Fruit fly (Drosophila melanogaster) whole organism, embryonic: Measurements from ENCODE around the gene isoQC.

Source experiments
- Aef1 ChIP-seq: fragments of 200-800 bp; sonication (Bioruptor generic); IDR thresholded peaks from 3 replicates; pipeline ENCODE4 v1.3.6; 2022; ENCODE audit warnings: missing biosample characterization, missing genetic modification characterization
- C15 ChIP-seq: fragments of 200-800 bp; sonication (Bioruptor generic); IDR thresholded peaks from 3 replicates; pipeline ENCODE4 v1.3.6; 2022; ENCODE audit warnings: missing biosample characterization, missing genetic modification characterization
- CG10543 ChIP-seq: fragments of 200-800 bp; sonication (Bioruptor generic); optimal IDR thresholded peaks from 3 replicates; lab custom pipeline; 2017; ENCODE audit warnings: missing biosample characterization, mild to moderate bottlenecking, missing genetic modification characterization, moderate library complexity
- CG11247 ChIP-seq: fragments of 200-800 bp; sonication (Bioruptor generic); IDR thresholded peaks from 2 replicates; pipeline ENCODE4 v1.3.6; 2022; ENCODE audit warnings: missing biosample characterization, missing genetic modification characterization
- CG11696 ChIP-seq: fragments of 200-800 bp; sonication (Bioruptor generic); IDR thresholded peaks from 2 replicates; pipeline ENCODE4 v1.3.6; 2022; ENCODE audit warnings: missing biosample characterization, missing genetic modification characterization
- CG13424 ChIP-seq: fragments of 200-800 bp; sonication (Bioruptor generic); optimal IDR thresholded peaks from 2 replicates; lab custom pipeline; 2019; ENCODE audit warnings: missing biosample characterization, mild to moderate bottlenecking, missing genetic modification characterization, moderate library complexity
- CG15269 ChIP-seq: fragments of 200-800 bp; sonication (Bioruptor generic); optimal IDR thresholded peaks from 2 replicates; lab custom pipeline; 2018; ENCODE audit warnings: missing biosample characterization, mild to moderate bottlenecking, missing genetic modification characterization, moderate library complexity
- CG1603 ChIP-seq: fragments of 200-800 bp; sonication (Bioruptor generic); optimal IDR thresholded peaks from 2 replicates; lab custom pipeline; 2019; ENCODE audit warnings: missing biosample characterization, mild to moderate bottlenecking, missing genetic modification characterization, moderate library complexity
- CG16779 ChIP-seq: fragments of 200-800 bp; sonication (Bioruptor generic); IDR thresholded peaks from 2 replicates; pipeline ENCODE4 v1.3.6; 2022; ENCODE audit warnings: missing biosample characterization, missing genetic modification characterization
- CG18619 ChIP-seq: fragments of 200-800 bp; sonication (Bioruptor generic); optimal IDR thresholded peaks from 3 replicates; lab custom pipeline; 2017; ENCODE audit warnings: missing biosample characterization, mild to moderate bottlenecking, missing genetic modification characterization
- CG30020 ChIP-seq: fragments of 200-800 bp; optimal IDR thresholded peaks from 2 replicates; lab custom pipeline; 2019; ENCODE audit warnings: missing biosample characterization, mild to moderate bottlenecking, missing genetic modification characterization, moderate library complexity
- CG3281 ChIP-seq: fragments of 200-800 bp; sonication (Bioruptor generic); optimal IDR thresholded peaks from 3 replicates; lab custom pipeline; 2017; ENCODE audit warnings: missing biosample characterization, mild to moderate bottlenecking, missing genetic modification characterization
- CG33557 ChIP-seq: fragments of 200-800 bp; sonication (Bioruptor generic); optimal IDR thresholded peaks from 2 replicates; lab custom pipeline; 2019; ENCODE audit warnings: missing biosample characterization, mild to moderate bottlenecking, missing genetic modification characterization, moderate library complexity
- CG34224 ChIP-seq: fragments of 200-800 bp; sonication (Bioruptor generic); IDR thresholded peaks from 3 replicates; pipeline ENCODE4 v1.3.6; 2022; ENCODE audit warnings: missing biosample characterization, missing genetic modification characterization; ENCODE audit not compliant: partially characterized antibody
- CG4424 ChIP-seq: fragments of 200-800 bp; sonication (Bioruptor generic); optimal IDR thresholded peaks from 3 replicates; lab custom pipeline; 2016; ENCODE audit warnings: missing biosample characterization, missing genetic modification characterization
- CG6272 ChIP-seq: fragments of 200-800 bp; sonication (Bioruptor generic); IDR thresholded peaks from 2 replicates; pipeline ENCODE4 v1.3.6; 2022; ENCODE audit warnings: missing biosample characterization, missing genetic modification characterization
- CHES-1-like ChIP-seq: fragments of 200-800 bp; sonication (Bioruptor generic); optimal IDR thresholded peaks from 2 replicates; lab custom pipeline; 2016; ENCODE audit warnings: missing biosample characterization, missing genetic modification characterization
- Dad ChIP-seq: fragments of 200-800 bp; sonication (Bioruptor generic); optimal IDR thresholded peaks from 3 replicates; lab custom pipeline; 2016; ENCODE audit warnings: missing biosample characterization, missing genetic modification characterization
- Dbx ChIP-seq: fragments of 200-800 bp; sonication (Bioruptor generic); IDR thresholded peaks from 3 replicates; pipeline ENCODE4 v1.3.6; 2022; ENCODE audit warnings: missing biosample characterization, missing genetic modification characterization
- Dek ChIP-seq: fragments of 200-800 bp; sonication (Bioruptor generic); optimal IDR thresholded peaks from 3 replicates; lab custom pipeline; 2019; ENCODE audit warnings: missing biosample characterization, mild to moderate bottlenecking, missing genetic modification characterization, moderate library complexity
- HHEX ChIP-seq: fragments of 200-800 bp; sonication (Bioruptor generic); optimal IDR thresholded peaks from 3 replicates; lab custom pipeline; 2017; ENCODE audit warnings: missing biosample characterization, mild to moderate bottlenecking, missing genetic modification characterization, missing genetic modification reagents
- HmgZ ChIP-seq: fragments of 200-800 bp; sonication (Bioruptor generic); optimal IDR thresholded peaks from 2 replicates; lab custom pipeline; 2018; ENCODE audit warnings: missing biosample characterization, mild to moderate bottlenecking, missing genetic modification characterization
- Hr51 ChIP-seq, 2 experiments: fragments of 200-800 bp; sonication (Bioruptor generic); optimal IDR thresholded peaks; 2 replicates in 1 of 2; 3 replicates in 1 of 2; lab custom pipeline; 2016 to 2018; ENCODE audit warnings: missing biosample characterization in 2 of 2, missing genetic modification characterization in 2 of 2, mild to moderate bottlenecking in 1 of 2, moderate library complexity in 1 of 2
- Lpt ChIP-seq: fragments of >200 bp; optimal IDR thresholded peaks from 2 replicates; lab custom pipeline; 2018; ENCODE audit warnings: missing biosample characterization, missing genetic modification characterization
- Meics ChIP-seq: fragments of 200-800 bp; sonication (Bioruptor generic); optimal IDR thresholded peaks from 2 replicates; lab custom pipeline; 2017; ENCODE audit warnings: missing biosample characterization, mild to moderate bottlenecking, missing genetic modification characterization
- NC2α ChIP-seq: fragments of 200-800 bp; sonication (Bioruptor generic); optimal IDR thresholded peaks from 2 replicates; lab custom pipeline; 2016; ENCODE audit warnings: missing biosample characterization, missing genetic modification characterization
- Poxn ChIP-seq: fragments of 200-800 bp; sonication (Bioruptor generic); IDR thresholded peaks from 2 replicates; pipeline ENCODE4 v1.3.6; 2022; ENCODE audit warnings: missing biosample characterization, missing genetic modification characterization
- Sin3A ChIP-seq: fragments of >200 bp; optimal IDR thresholded peaks from 2 replicates; lab custom pipeline; 2018
- Sox102F ChIP-seq: fragments of 200-800 bp; sonication (Bioruptor generic); optimal IDR thresholded peaks from 2 replicates; lab custom pipeline; 2018; ENCODE audit warnings: missing biosample characterization, mild to moderate bottlenecking, missing genetic modification characterization, moderate library complexity
- Trl ChIP-seq, 3 experiments: fragments of >200 bp in 2 of 3; fragments of 200-800 bp in 1 of 3; sonication (Bioruptor generic) in 1 of 3; optimal IDR thresholded peaks; 2 replicates in 1 of 3; 3 replicates in 2 of 3; lab custom pipeline; 2016 to 2017; ENCODE audit warnings: missing biosample characterization in 1 of 3, missing genetic modification characterization in 1 of 3
- YL-1 ChIP-seq: fragments of 200-800 bp; sonication (Bioruptor generic); optimal IDR thresholded peaks from 3 replicates; lab custom pipeline; 2017; ENCODE audit warnings: missing biosample characterization, mild to moderate bottlenecking, missing genetic modification characterization
- ap ChIP-seq: fragments of 200-800 bp; sonication (Bioruptor generic); IDR thresholded peaks from 2 replicates; pipeline ENCODE4 v1.3.6; 2022; ENCODE audit warnings: missing biosample characterization, missing genetic modification characterization
- caup ChIP-seq: fragments of 200-800 bp; sonication (Bioruptor generic); optimal IDR thresholded peaks from 3 replicates; lab custom pipeline; 2017; ENCODE audit warnings: missing biosample characterization, mild to moderate bottlenecking, missing genetic modification characterization, moderate library complexity; ENCODE audit not compliant: severe bottlenecking
- ems ChIP-seq: fragments of 200-800 bp; sonication (Bioruptor generic); optimal IDR thresholded peaks from 3 replicates; lab custom pipeline; 2016; ENCODE audit warnings: missing biosample characterization, missing genetic modification characterization
- esg ChIP-seq: fragments of 200-800 bp; sonication (Bioruptor generic); conservative IDR thresholded peaks from 2 replicates; pipeline ENCODE4 v1.3.6; 2022; ENCODE audit warnings: missing biosample characterization, missing genetic modification characterization
- eyg ChIP-seq: fragments of 200-800 bp; sonication (Bioruptor generic); optimal IDR thresholded peaks from 3 replicates; lab custom pipeline; 2016; ENCODE audit warnings: missing biosample characterization, missing genetic modification characterization
- gcm2 ChIP-seq: fragments of 200-800 bp; sonication (Bioruptor generic); optimal IDR thresholded peaks from 2 replicates; lab custom pipeline; 2016; ENCODE audit warnings: missing biosample characterization, missing genetic modification characterization
- hbn ChIP-seq: fragments of 200-800 bp; sonication (Bioruptor generic); IDR thresholded peaks from 2 replicates; pipeline ENCODE4 v1.3.6; 2022; ENCODE audit warnings: missing biosample characterization, missing genetic modification characterization; ENCODE audit not compliant: partially characterized antibody
- jumu ChIP-seq: fragments of 200-800 bp; sonication (Bioruptor generic); optimal IDR thresholded peaks from 3 replicates; lab custom pipeline; 2016; ENCODE audit warnings: missing biosample characterization, missing genetic modification characterization
- kni ChIP-seq: fragments of 200-800 bp; sonication (Bioruptor generic); optimal IDR thresholded peaks from 3 replicates; lab custom pipeline; 2017; ENCODE audit warnings: mild to moderate bottlenecking, missing biosample characterization, missing genetic modification reagents, missing genetic modification characterization
- lab ChIP-seq: fragments of 200-800 bp; sonication (Bioruptor generic); optimal IDR thresholded peaks from 3 replicates; lab custom pipeline; 2017; ENCODE audit warnings: missing biosample characterization, missing genetic modification characterization, mild to moderate bottlenecking, moderate library complexity, missing genetic modification reagents
- lbe ChIP-seq: fragments of 200-800 bp; sonication (Bioruptor generic); optimal IDR thresholded peaks from 2 replicates; lab custom pipeline; 2016; ENCODE audit warnings: missing biosample characterization, mild to moderate bottlenecking, missing genetic modification characterization
- mirr ChIP-seq: fragments of 200-800 bp; sonication (Bioruptor generic); optimal IDR thresholded peaks from 3 replicates; lab custom pipeline; 2018; ENCODE audit warnings: missing biosample characterization, mild to moderate bottlenecking, missing genetic modification characterization
- nerfin-2 ChIP-seq: fragments of 200-800 bp; sonication (Bioruptor generic); IDR thresholded peaks from 2 replicates; pipeline ENCODE4 v1.3.6; 2022; ENCODE audit warnings: missing biosample characterization, missing genetic modification characterization; ENCODE audit not compliant: partially characterized antibody
- sim ChIP-seq: fragments of 200-800 bp; sonication (Bioruptor generic); IDR thresholded peaks from 2 replicates; pipeline ENCODE4 v1.3.6; 2022; ENCODE audit warnings: missing biosample characterization, missing genetic modification characterization
- slbo ChIP-seq: fragments of 200-800 bp; sonication (Bioruptor generic); IDR thresholded peaks from 2 replicates; pipeline ENCODE4 v1.3.6; 2022; ENCODE audit warnings: missing biosample characterization, missing genetic modification characterization
- tup ChIP-seq: fragments of 200-800 bp; sonication (Bioruptor generic); optimal IDR thresholded peaks from 2 replicates; lab custom pipeline; 2016; ENCODE audit warnings: missing biosample characterization, mild to moderate bottlenecking, missing genetic modification characterization, moderate library complexity
- yki ChIP-seq: fragments of >200 bp; optimal IDR thresholded peaks from 3 replicates; lab custom pipeline; 2018

isoQC gene

dm6 chr3L:20452813-20453682, 21.2 kb upstream of the isoQC start, which contains the start of gene CG5199 (continued):
- peak; percentile 75; the same call in 2 of the 3 replicates for TF ChIP-seq Dbx (GFP tag; lab: Robert Waterston, UW)
- TF ChIP-seq CG16779 (GFP tag; lab: Robert Waterston, UW): no peak
- no peak; the same call in 1 of the 3 replicates for TF ChIP-seq Aef1 (GFP tag; lab: Robert Waterston, UW)
- TF ChIP-seq CG10543 (GFP tag; lab: Kevin White, UChicago): peak; percentile 47
- TF ChIP-seq tup (GFP tag; lab: Kevin White, UChicago): peak; percentile 7
- peak; percentile 74 for TF ChIP-seq CG34224 (GFP tag; lab: Robert Waterston, UW)
- no peak for TF ChIP-seq Lpt (GFP tag; lab: Kevin White, UChicago)
- no peak for TF ChIP-seq C15 (GFP tag; lab: Robert Waterston, UW)
- TF ChIP-seq ap (GFP tag; lab: Robert Waterston, UW): 0 out of 2 replicates have a peak, but pooled peaks have one; percentile 24
- TF ChIP-seq lbe: peak; percentile 1
- peak; percentile 67 for TF ChIP-seq Meics (GFP tag; lab: Kevin White, UChicago)
- TF ChIP-seq kni (GFP tag; lab: Kevin White, UChicago): no peak
- peak; percentile 77 for TF ChIP-seq lab (GFP tag; lab: Kevin White, UChicago)
- TF ChIP-seq CG18619 (GFP tag; lab: Kevin White, UChicago): peak; percentile 55
- TF ChIP-seq CG4424 (GFP tag; lab: Kevin White, UChicago): peak; percentile 78
- TF ChIP-seq HHEX (GFP tag; lab: Kevin White, UChicago): peak; percentile 52
- peak; percentile 58 for TF ChIP-seq Sin3A (lab: Kevin White, UChicago)
- TF ChIP-seq CG11247 (GFP tag; lab: Robert Waterston, UW): no peak
- TF ChIP-seq CHES-1-like: peak; percentile 28
- TF ChIP-seq yki (lab: Kevin White, UChicago): no peak
- TF ChIP-seq CG13424 (tag; lab: Kevin White, UChicago): peak; percentile 76
- TF ChIP-seq ems (GFP tag; lab: Kevin White, UChicago): no peak
- peak; percentile 61 for TF ChIP-seq Sox102F (GFP tag; lab: Kevin White, UChicago)
- peak; percentile 46 for TF ChIP-seq CG1603
- no peak for TF ChIP-seq nerfin-2
- peak; percentile 59 for TF ChIP-seq Dek (tag; lab: Kevin White, UChicago)
- no peak for TF ChIP-seq CG11696 (GFP tag; lab: Robert Waterston, UW)
- peak; percentile 61 for TF ChIP-seq hbn (GFP tag; lab: Robert Waterston, UW)
- TF ChIP-seq NC2α (GFP tag; lab: Kevin White, UChicago): no peak
- TF ChIP-seq sim (GFP tag; lab: Robert Waterston, UW): no peak
- no peak for TF ChIP-seq HmgZ (tag; lab: Kevin White, UChicago)
- TF ChIP-seq slbo (GFP tag; lab: Robert Waterston, UW): peak; percentile 63
- peak; percentile 77 for TF ChIP-seq CG30020
- peak; percentile 33; the same call in 1 of the 2 replicates for TF ChIP-seq esg (GFP tag; lab: Robert Waterston, UW)
- peak; percentile 75 for TF ChIP-seq CG3281 (GFP tag; lab: Kevin White, UChicago)
- no peak for TF ChIP-seq Trl (optimal IDR thresholded peaks at IDR 0.05; lab: Kevin White, UChicago)
- TF ChIP-seq Trl (GFP tag; optimal IDR thresholded peaks at IDR 0.05; lab: Kevin White, UChicago): peak; percentile 10
- TF ChIP-seq jumu (GFP tag; lab: Kevin White, UChicago): no peak
- TF ChIP-seq Hr51 (GFP tag; optimal IDR thresholded peaks at IDR 0.05; lab: Kevin White, UChicago): peak; percentile 0 to 65
- TF ChIP-seq CG6272 (GFP tag; lab: Robert Waterston, UW): peak; percentile 78
- peak; percentile 62 for TF ChIP-seq CG33557
- no peak for TF ChIP-seq Poxn (GFP tag; lab: Robert Waterston, UW)
- TF ChIP-seq mirr (GFP tag; lab: Kevin White, UChicago): no peak
- peak; percentile 58 for TF ChIP-seq CG15269 (tag; lab: Kevin White, UChicago)
- TF ChIP-seq YL-1 (GFP tag; lab: Kevin White, UChicago): peak; percentile 41
- TF ChIP-seq gcm2 (GFP tag; lab: Kevin White, UChicago): no peak
- no peak for TF ChIP-seq eyg (GFP tag; lab: Kevin White, UChicago)
- peak; percentile 63 for TF ChIP-seq caup
- TF ChIP-seq Dad (GFP tag; lab: Kevin White, UChicago): no peak
